Worm (Caenorhabditis elegans) whole organism, L3 larva: Measurements from ENCODE around the gene C06C6.9.

Experiments
- R02D3.7 ChIP-seq: fragments of 150-350 bp; optimal IDR thresholded peaks from 2 replicates; lab custom pipeline; 2014; ENCODE audit warnings: missing biosample characterization, missing genetic modification characterization
- ZK546.5 ChIP-seq: sonication (generic microtip); optimal IDR thresholded peaks from 2 replicates; lab custom pipeline; 2017; ENCODE audit warnings: missing biosample characterization, missing genetic modification characterization
- aly-2 ChIP-seq: fragments of 150-350 bp; optimal IDR thresholded peaks from 2 replicates; lab custom pipeline; 2014; ENCODE audit warnings: missing biosample characterization, missing genetic modification characterization
- ama-1 ChIP-seq: fragments of 150-350 bp; optimal IDR thresholded peaks from 2 replicates; lab custom pipeline; 2018
- ceh-16 ChIP-seq: sonication (generic microtip); optimal IDR thresholded peaks from 2 replicates; lab custom pipeline; 2017; ENCODE audit warnings: missing biosample characterization, missing genetic modification characterization
- ceh-28 ChIP-seq: fragments of 150-350 bp; optimal IDR thresholded peaks from 2 replicates; lab custom pipeline; 2014; ENCODE audit warnings: missing biosample characterization, missing genetic modification reagents, missing genetic modification characterization
- ceh-82 ChIP-seq: fragments of 150-350 bp; optimal IDR thresholded peaks from 2 replicates; lab custom pipeline; 2014; ENCODE audit warnings: missing biosample characterization, missing genetic modification characterization
- ceh-9 ChIP-seq: sonication (generic microtip); optimal IDR thresholded peaks from 2 replicates; lab custom pipeline; 2018; ENCODE audit warnings: missing biosample characterization, missing genetic modification characterization
- daf-12 ChIP-seq: fragments of 150-350 bp; optimal IDR thresholded peaks from 2 replicates; lab custom pipeline; 2014; ENCODE audit warnings: missing biosample characterization, missing genetic modification reagents, missing genetic modification characterization
- egl-27 ChIP-seq: sonication (generic microtip); optimal IDR thresholded peaks from 4 replicates; lab custom pipeline; 2017; ENCODE audit warnings: missing biosample characterization, missing genetic modification reagents, missing genetic modification characterization
- egl-5 ChIP-seq: fragments of 150-350 bp; optimal IDR thresholded peaks from 2 replicates; lab custom pipeline; 2017; ENCODE audit warnings: missing biosample characterization, missing genetic modification reagents, missing genetic modification characterization, inconsistent platforms
- elt-1 ChIP-seq: fragments of 150-350 bp; optimal IDR thresholded peaks from 2 replicates; lab custom pipeline; 2014; ENCODE audit warnings: missing biosample characterization, missing genetic modification characterization
- elt-2 ChIP-seq: sonication (generic microtip); optimal IDR thresholded peaks from 2 replicates; lab custom pipeline; 2016; ENCODE audit warnings: missing genetic modification reagents, mild to moderate bottlenecking, missing genetic modification characterization, missing compliant biosample characterization
- elt-3 ChIP-seq, 3 experiments: fragments of 150-350 bp in 1 of 3; sonication (generic microtip) in 2 of 3; optimal IDR thresholded peaks; 2 replicates in 2 of 3; 4 replicates in 1 of 3; lab custom pipeline; 2014 to 2017; ENCODE audit warnings: missing biosample characterization in 3 of 3, missing genetic modification characterization in 3 of 3
- eor-1 ChIP-seq, 2 experiments: fragments of 150-350 bp; optimal IDR thresholded peaks; 2 replicates each; lab custom pipeline; 2014 to 2018; ENCODE audit warnings: missing biosample characterization in 2 of 2, missing genetic modification characterization in 2 of 2
- fkh-10 ChIP-seq: sonication (generic microtip); optimal IDR thresholded peaks from 2 replicates; lab custom pipeline; 2017; ENCODE audit warnings: missing biosample characterization, missing genetic modification reagents, missing genetic modification characterization
- fkh-2 ChIP-seq: fragments of 150-350 bp; optimal IDR thresholded peaks from 2 replicates; lab custom pipeline; 2014; ENCODE audit warnings: missing biosample characterization, missing genetic modification reagents, missing genetic modification characterization
- fos-1 ChIP-seq: fragments of 150-350 bp; optimal IDR thresholded peaks from 2 replicates; lab custom pipeline; 2014; ENCODE audit warnings: missing biosample characterization, missing genetic modification characterization
- hmg-11 ChIP-seq: sonication (generic microtip); optimal IDR thresholded peaks from 2 replicates; lab custom pipeline; 2016; ENCODE audit warnings: missing genetic modification characterization, missing compliant biosample characterization
- jun-1 ChIP-seq: fragments of 150-350 bp; optimal IDR thresholded peaks from 2 replicates; lab custom pipeline; 2014; ENCODE audit warnings: missing biosample characterization, missing genetic modification reagents, missing genetic modification characterization
- lin-15B ChIP-seq: fragments of 150-350 bp; optimal IDR thresholded peaks from 2 replicates; lab custom pipeline; 2014; ENCODE audit warnings: missing biosample characterization, missing genetic modification characterization
- lin-39 ChIP-seq: fragments of 150-350 bp; optimal IDR thresholded peaks from 2 replicates; lab custom pipeline; 2018; ENCODE audit warnings: missing biosample characterization, missing genetic modification reagents, missing genetic modification characterization
- lsy-12 ChIP-seq: sonication (generic microtip); optimal IDR thresholded peaks from 2 replicates; lab custom pipeline; 2016; ENCODE audit warnings: mild to moderate bottlenecking, missing genetic modification characterization, missing compliant biosample characterization
- mdl-1 ChIP-seq: fragments of 150-350 bp; optimal IDR thresholded peaks from 2 replicates; lab custom pipeline; 2014; ENCODE audit warnings: missing biosample characterization, missing genetic modification characterization
- mml-1 ChIP-seq: fragments of 150-350 bp; sonication (generic microtip); optimal IDR thresholded peaks from 3 replicates; lab custom pipeline; 2014; ENCODE audit warnings: missing biosample characterization, missing genetic modification characterization
- nfya-1 ChIP-seq: sonication (generic microtip); optimal IDR thresholded peaks from 2 replicates; lab custom pipeline; 2017; ENCODE audit warnings: missing genetic modification characterization, mild to moderate bottlenecking, missing compliant biosample characterization, antibody characterized with exemption, moderate library complexity; ENCODE audit not compliant: insufficient read depth
- nhr-11 ChIP-seq: fragments of 150-350 bp; optimal IDR thresholded peaks from 2 replicates; lab custom pipeline; 2014; ENCODE audit warnings: missing biosample characterization, missing genetic modification characterization
- nhr-12 ChIP-seq: fragments of 150-350 bp; optimal IDR thresholded peaks from 2 replicates; lab custom pipeline; 2014; ENCODE audit warnings: missing biosample characterization, missing genetic modification characterization
- nhr-23 ChIP-seq: fragments of 150-350 bp; optimal IDR thresholded peaks from 2 replicates; lab custom pipeline; 2014; ENCODE audit warnings: missing biosample characterization, missing genetic modification reagents, missing genetic modification characterization
- nhr-237 ChIP-seq: fragments of 150-350 bp; optimal IDR thresholded peaks from 2 replicates; lab custom pipeline; 2014; ENCODE audit warnings: missing biosample characterization, missing genetic modification characterization
- nhr-25 ChIP-seq: sonication (generic microtip); optimal IDR thresholded peaks from 2 replicates; lab custom pipeline; 2017; ENCODE audit warnings: missing biosample characterization, missing genetic modification characterization
- nhr-28 ChIP-seq: fragments of 150-350 bp; optimal IDR thresholded peaks from 2 replicates; lab custom pipeline; 2014; ENCODE audit warnings: missing biosample characterization, missing genetic modification characterization
- nhr-43 ChIP-seq: sonication (generic microtip); optimal IDR thresholded peaks from 2 replicates; lab custom pipeline; 2016; ENCODE audit warnings: mild to moderate bottlenecking, missing genetic modification characterization, missing compliant biosample characterization; ENCODE audit not compliant: poor library complexity, severe bottlenecking
- nhr-67 ChIP-seq: fragments of 150-350 bp; optimal IDR thresholded peaks from 2 replicates; lab custom pipeline; 2014; ENCODE audit warnings: missing biosample characterization, missing genetic modification characterization
- nhr-76 ChIP-seq: fragments of 150-350 bp; sonication (generic microtip); optimal IDR thresholded peaks from 5 replicates; lab custom pipeline; 2014; ENCODE audit warnings: missing biosample characterization, missing genetic modification characterization
- nhr-77 ChIP-seq: fragments of 150-350 bp; optimal IDR thresholded peaks from 2 replicates; lab custom pipeline; 2014; ENCODE audit warnings: missing biosample characterization, missing genetic modification characterization
- pha-4 ChIP-seq: fragments of 150-350 bp; optimal IDR thresholded peaks from 2 replicates; lab custom pipeline; 2014; ENCODE audit warnings: missing biosample characterization, missing genetic modification reagents, missing genetic modification characterization
- pqm-1 ChIP-seq: fragments of 150-350 bp; optimal IDR thresholded peaks from 2 replicates; lab custom pipeline; 2017; ENCODE audit warnings: missing biosample characterization, missing genetic modification characterization, inconsistent platforms
- sea-2 ChIP-seq: fragments of 150-350 bp; sonication (generic microtip); optimal IDR thresholded peaks from 4 replicates; lab custom pipeline; 2014; ENCODE audit warnings: missing biosample characterization, missing genetic modification reagents, missing genetic modification characterization
- skn-1 ChIP-seq: fragments of 150-350 bp; optimal IDR thresholded peaks from 2 replicates; lab custom pipeline; 2014; ENCODE audit warnings: missing biosample characterization, missing genetic modification characterization
- snpc-4 ChIP-seq: fragments of 150-350 bp; optimal IDR thresholded peaks from 2 replicates; lab custom pipeline; 2014; ENCODE audit warnings: missing biosample characterization, missing genetic modification characterization
- tbx-2 ChIP-seq: sonication (generic microtip); optimal IDR thresholded peaks from 2 replicates; lab custom pipeline; 2016; ENCODE audit warnings: mild to moderate bottlenecking, missing genetic modification characterization, missing compliant biosample characterization
- unc-39 ChIP-seq: sonication (generic microtip); optimal IDR thresholded peaks from 4 replicates; lab custom pipeline; 2017; ENCODE audit warnings: missing biosample characterization, missing genetic modification characterization
- unc-62 ChIP-seq: fragments of 150-350 bp; sonication (generic microtip); optimal IDR thresholded peaks from 4 replicates; lab custom pipeline; 2014; ENCODE audit warnings: missing biosample characterization, missing genetic modification reagents, missing genetic modification characterization
- zag-1 ChIP-seq: fragments of 150-350 bp; optimal IDR thresholded peaks from 2 replicates; lab custom pipeline; 2014; ENCODE audit warnings: missing biosample characterization, missing genetic modification characterization
- ztf-11 ChIP-seq: fragments of 150-350 bp; optimal IDR thresholded peaks from 2 replicates; lab custom pipeline; 2014; ENCODE audit warnings: missing biosample characterization, missing genetic modification characterization
- ztf-4 ChIP-seq: fragments of 150-350 bp; optimal IDR thresholded peaks from 2 replicates; lab custom pipeline; 2014; ENCODE audit warnings: missing biosample characterization, missing genetic modification characterization

Gene C06C6.9

DNA sequence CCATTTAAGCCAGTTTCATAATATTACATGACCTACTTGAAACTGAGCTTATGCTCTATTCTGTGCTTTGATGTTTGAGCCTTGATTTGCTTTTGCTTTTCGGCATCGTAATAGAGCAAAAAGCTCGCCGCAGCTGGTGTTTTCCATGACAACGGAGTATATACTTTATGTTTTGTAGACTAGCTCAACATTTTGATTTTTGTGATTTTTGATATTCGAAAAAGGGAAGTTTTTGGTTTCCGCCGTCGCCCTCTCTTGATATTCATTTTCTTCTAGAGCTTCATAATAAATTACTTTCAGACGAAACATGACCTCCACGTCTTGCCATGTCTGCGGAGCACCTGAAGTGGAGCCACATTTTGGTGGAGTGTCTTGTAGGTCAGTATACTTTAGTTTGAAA is 5.7 kb upstream of the C06C6.9 start, which contains the start of gene nhr-63:
Gene nhr-63 (plus strand): TSS at position 301 of the 400 bp plus-strand sequence.
- no peak for TF ChIP-seq nhr-237
- TF ChIP-seq ztf-4 (tag; lab: Kevin White, UChicago), result no peak
- TF ChIP-seq zag-1 (tag; lab: Kevin White, UChicago), result no peak
- TF ChIP-seq snpc-4 (tag; lab: Kevin White, UChicago), result no peak
- no peak for TF ChIP-seq nhr-23 (tag; lab: Kevin White, UChicago)
- no peak for TF ChIP-seq elt-1 (tag; lab: Kevin White, UChicago)
- no peak for TF ChIP-seq skn-1 (tag; lab: Kevin White, UChicago)
- TF ChIP-seq R02D3.7 (tag; lab: Kevin White, UChicago), result no peak
- TF ChIP-seq tbx-2 (tag; lab: Kevin White, UChicago), result no peak
- TF ChIP-seq aly-2 (tag; lab: Kevin White, UChicago), result no peak
- no peak for TF ChIP-seq ceh-16 (tag; lab: Kevin White, UChicago)
- no peak for TF ChIP-seq ceh-82 (tag; lab: Kevin White, UChicago)
- TF ChIP-seq nfya-1 (tag; lab: Kevin White, UChicago), result no peak
- no peak for TF ChIP-seq ceh-28 (tag; lab: Kevin White, UChicago)
- no peak for TF ChIP-seq nhr-25 (tag; lab: Kevin White, UChicago)
- no peak for TF ChIP-seq pha-4 (tag; lab: Kevin White, UChicago)
- TF ChIP-seq nhr-76, result no peak
- no peak for TF ChIP-seq ceh-9
- TF ChIP-seq egl-5 (tag; lab: Kevin White, UChicago), result no peak

DNA sequence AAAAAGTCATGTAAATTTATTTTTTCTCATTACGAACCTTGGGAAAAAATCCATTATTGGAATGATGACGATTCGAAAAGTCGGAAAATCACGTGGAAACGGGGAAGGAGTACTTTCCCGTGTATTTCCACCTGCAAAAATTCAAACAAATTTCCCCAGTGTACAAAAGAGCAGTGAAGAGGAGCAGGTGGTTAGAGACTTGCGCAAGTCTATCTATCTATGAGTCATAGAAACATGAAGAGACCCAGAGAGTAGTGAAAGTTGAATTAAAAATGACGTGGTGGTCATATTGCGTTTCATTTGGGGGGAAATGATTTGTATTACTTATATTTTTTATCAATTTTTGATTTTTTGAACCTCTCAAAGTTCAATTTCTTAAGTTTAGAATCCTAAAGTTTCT is 3.9 kb upstream of the C06C6.9 start, which contains the start of gene nhr-50:
Gene nhr-50 (minus strand): TSS at position 199 of the 400 bp plus-strand sequence.
- TF ChIP-seq nhr-67 (tag; lab: Kevin White, UChicago), result no peak
- TF ChIP-seq ztf-4 (tag; lab: Kevin White, UChicago), result no peak
- peak; percentile 13 for TF ChIP-seq skn-1 (tag; lab: Kevin White, UChicago)
- peak; percentile 12 for TF ChIP-seq nhr-25 (tag; lab: Kevin White, UChicago)
- no peak for TF ChIP-seq daf-12 (tag; lab: Kevin White, UChicago)
- TF ChIP-seq mdl-1 (tag; lab: Kevin White, UChicago), result peak; percentile 13
- TF ChIP-seq nhr-77, result no peak
- TF ChIP-seq nhr-12 (tag; lab: Kevin White, UChicago), result no peak
- TF ChIP-seq ztf-11 (tag; lab: Kevin White, UChicago), result no peak
- no peak for TF ChIP-seq egl-5 (tag; lab: Kevin White, UChicago)
- TF ChIP-seq lin-39 (tag; lab: Kevin White, UChicago), result no peak
- TF ChIP-seq fkh-2 (tag; lab: Kevin White, UChicago), result no peak
- no peak for TF ChIP-seq ceh-82 (tag; lab: Kevin White, UChicago)
- TF ChIP-seq zag-1 (tag; lab: Kevin White, UChicago), result no peak
- TF ChIP-seq lin-15B (tag; lab: Kevin White, UChicago), result no peak
- TF ChIP-seq nhr-23 (tag; lab: Kevin White, UChicago), result peak; percentile 55
- TF ChIP-seq eor-1 (tag; optimal IDR thresholded peaks at IDR 0.05; lab: Kevin White, UChicago), result no peak
- no peak for TF ChIP-seq nfya-1 (tag; lab: Kevin White, UChicago)
- no peak for TF ChIP-seq hmg-11 (tag; lab: Kevin White, UChicago)
- TF ChIP-seq unc-39 (tag; lab: Kevin White, UChicago), result no peak
- TF ChIP-seq fkh-10 (GFP tag; lab: Kevin White, UChicago), result no peak
- no peak for TF ChIP-seq ama-1 (lab: Kevin White, UChicago)
- peak; percentile 84 for TF ChIP-seq pqm-1
- TF ChIP-seq pha-4 (tag; lab: Kevin White, UChicago), result peak; percentile 93
- no peak for TF ChIP-seq ZK546.5 (tag; lab: Kevin White, UChicago)
- TF ChIP-seq ceh-16 (tag; lab: Kevin White, UChicago), result no peak
- TF ChIP-seq nhr-76, result no peak
- TF ChIP-seq elt-2 (tag; lab: Kevin White, UChicago), result peak; percentile 80
- no peak for TF ChIP-seq snpc-4 (tag; lab: Kevin White, UChicago)
- no peak for TF ChIP-seq aly-2 (tag; lab: Kevin White, UChicago)
- peak; percentile 69 for TF ChIP-seq fos-1
- no peak for TF ChIP-seq mml-1 (tag; lab: Kevin White, UChicago)
- no peak for TF ChIP-seq egl-27 (tag; lab: Kevin White, UChicago)
- no peak for TF ChIP-seq nhr-43 (tag; lab: Kevin White, UChicago)
- no peak for TF ChIP-seq R02D3.7 (tag; lab: Kevin White, UChicago)
- no peak for TF ChIP-seq elt-1 (tag; lab: Kevin White, UChicago)
- no peak for TF ChIP-seq nhr-11 (tag; lab: Kevin White, UChicago)
- TF ChIP-seq elt-3 (tag; optimal IDR thresholded peaks at IDR 0.05; lab: Kevin White, UChicago), result no peak
- no peak for TF ChIP-seq nhr-237
- peak; percentile 92 for TF ChIP-seq jun-1 (tag; lab: Kevin White, UChicago)
- TF ChIP-seq lsy-12, result no peak
- no peak for TF ChIP-seq ceh-28 (tag; lab: Kevin White, UChicago)
- no peak for TF ChIP-seq tbx-2 (tag; lab: Kevin White, UChicago)
- no peak for TF ChIP-seq sea-2
- TF ChIP-seq ceh-9, result no peak
- no peak for TF ChIP-seq unc-62
- no peak for TF ChIP-seq nhr-28 (tag; lab: Kevin White, UChicago)
